Fruit fly (Drosophila melanogaster): ENCODE measurements around the gene mRpS21.

Gene mRpS21

DNA sequence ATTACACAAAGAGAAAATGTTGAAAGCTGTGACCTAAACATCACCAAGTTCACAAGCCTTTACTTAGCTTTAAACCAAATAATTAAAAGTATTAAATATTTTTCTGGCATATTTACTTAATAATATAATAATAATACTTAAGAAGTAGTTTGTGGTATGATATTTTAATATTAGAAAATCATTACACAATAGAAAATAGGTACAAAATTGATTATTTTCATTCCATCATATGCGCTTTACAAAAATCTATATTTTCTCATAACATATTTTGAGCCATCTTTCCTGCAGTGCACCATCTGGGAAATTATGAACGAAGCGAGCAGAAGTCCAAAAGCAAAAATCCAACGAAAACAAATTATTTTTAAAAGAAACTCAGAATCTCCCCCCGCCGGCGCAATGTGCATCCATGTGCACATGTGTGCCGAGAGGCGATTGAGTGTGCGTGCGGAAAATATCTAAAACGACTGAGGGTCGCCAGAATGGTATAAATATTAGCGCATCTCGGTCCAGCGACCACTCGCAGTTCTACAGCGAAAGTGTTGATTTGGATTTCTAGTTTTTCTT, 43.9 kb upstream of the mRpS21 start, which contains the start of gene Act87E (continued):
- TF ChIP-seq Hr39 (GFP tag; optimal IDR thresholded peaks at IDR 0.05) (no peak), CG1621 (tag; optimal IDR thresholded peaks at IDR 0.05) (no peak), CG3919 (GFP tag; optimal IDR thresholded peaks at IDR 0.05) (peak; percentile 1), Hr4 (GFP tag; optimal IDR thresholded peaks at IDR 0.05) (no peak), lz (GFP tag; optimal IDR thresholded peaks at IDR 0.05) (no peak), Eip93F (GFP tag; optimal IDR thresholded peaks at IDR 0.05) (no peak), achi (GFP tag; optimal IDR thresholded peaks at IDR 0.05) (peak; percentile 19), CG11762 (GFP tag; optimal IDR thresholded peaks at IDR 0.05; ENCODE audit: insufficient read depth) (no peak), topi (GFP tag; optimal IDR thresholded peaks at IDR 0.05) (no peak), net (GFP tag; optimal IDR thresholded peaks at IDR 0.05) (peak; percentile 37), cyc (GFP tag; optimal IDR thresholded peaks at IDR 0.05) (no peak), Blimp-1 (GFP tag; optimal IDR thresholded peaks at IDR 0.05) (no peak), eg (GFP tag; IDR thresholded peaks at IDR 0.05) (no peak), salr (GFP tag; optimal IDR thresholded peaks at IDR 0.05) (peak in 1 of 2 experiments; percentile 46), CG8119 (GFP tag; IDR thresholded peaks at IDR 0.05) (peak; percentile 64), CG8319 (GFP tag; optimal IDR thresholded peaks at IDR 0.05) (no peak), esn (GFP tag; optimal IDR thresholded peaks at IDR 0.05) (no peak), CG6792 (GFP tag; optimal IDR thresholded peaks at IDR 0.05) (no peak), CG16779 (tag; optimal IDR thresholded peaks at IDR 0.05) (no peak), Ets96B (tag; optimal IDR thresholded peaks at IDR 0.05) (no peak), fkh (GFP tag; optimal IDR thresholded peaks at IDR 0.05) (no peak), Lpt (GFP tag; optimal IDR thresholded peaks at IDR 0.05) (no peak), Hr38 (GFP tag; optimal IDR thresholded peaks at IDR 0.05) (no peak), pdm3 (GFP tag; optimal IDR thresholded peaks at IDR 0.05) (no peak)

DNA sequence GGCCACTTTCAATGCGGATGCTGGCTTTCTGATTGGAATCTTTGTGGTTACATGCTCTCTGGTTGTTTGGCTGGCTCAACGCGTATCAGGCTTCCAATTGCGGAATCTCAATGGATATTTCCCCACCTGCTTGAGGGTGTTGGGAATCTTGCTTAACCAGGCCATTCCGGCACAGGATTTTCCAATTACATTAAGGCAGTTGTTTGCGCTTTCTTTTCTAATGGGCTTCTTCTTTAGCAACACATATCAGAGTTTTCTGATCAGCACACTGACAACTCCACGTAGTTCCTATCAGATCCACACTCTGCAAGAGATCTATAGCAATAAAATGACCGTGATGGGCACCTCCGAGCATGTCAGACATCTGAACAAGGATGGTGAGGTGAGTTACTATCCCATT, 40.6 kb upstream of the mRpS21 start:
- no peak for TF ChIP-seq fkh (GFP tag; optimal IDR thresholded peaks at IDR 0.05)
- no peak for TF ChIP-seq dsx (GFP tag; optimal IDR thresholded peaks at IDR 0.05; ENCODE audit: poor library complexity, severe bottlenecking)
- no peak for TF ChIP-seq esn (GFP tag; optimal IDR thresholded peaks at IDR 0.05)
- TF ChIP-seq Smox (GFP tag; optimal IDR thresholded peaks at IDR 0.05) = no peak
- TF ChIP-seq Lpt (GFP tag; optimal IDR thresholded peaks at IDR 0.05) = no peak
- TF ChIP-seq Met (GFP tag; optimal IDR thresholded peaks at IDR 0.05) = no peak
- TF ChIP-seq achi (GFP tag; optimal IDR thresholded peaks at IDR 0.05) = no peak
- no peak for TF ChIP-seq CG6808 (GFP tag; optimal IDR thresholded peaks at IDR 0.05)
- TF ChIP-seq CG6163 (GFP tag; IDR thresholded peaks at IDR 0.05) = no peak
- no peak for TF ChIP-seq CG10631 (GFP tag; optimal IDR thresholded peaks at IDR 0.05)
- TF ChIP-seq lz (GFP tag; optimal IDR thresholded peaks at IDR 0.05) = no peak
- no peak for TF ChIP-seq CG7368 (GFP tag; optimal IDR thresholded peaks at IDR 0.05)
- no peak for TF ChIP-seq CG8632 (GFP tag; optimal IDR thresholded peaks at IDR 0.05)
- TF ChIP-seq topi (GFP tag; optimal IDR thresholded peaks at IDR 0.05) = no peak
- TF ChIP-seq Eip93F (GFP tag; optimal IDR thresholded peaks at IDR 0.05) = no peak
- no peak for TF ChIP-seq CG11294 (GFP tag; IDR thresholded peaks at IDR 0.05)
- no peak for TF ChIP-seq Sox15 (GFP tag; optimal IDR thresholded peaks at IDR 0.05)
- no peak for TF ChIP-seq svp (GFP tag)
- no peak for TF ChIP-seq Hr39 (GFP tag; optimal IDR thresholded peaks at IDR 0.05)

DNA sequence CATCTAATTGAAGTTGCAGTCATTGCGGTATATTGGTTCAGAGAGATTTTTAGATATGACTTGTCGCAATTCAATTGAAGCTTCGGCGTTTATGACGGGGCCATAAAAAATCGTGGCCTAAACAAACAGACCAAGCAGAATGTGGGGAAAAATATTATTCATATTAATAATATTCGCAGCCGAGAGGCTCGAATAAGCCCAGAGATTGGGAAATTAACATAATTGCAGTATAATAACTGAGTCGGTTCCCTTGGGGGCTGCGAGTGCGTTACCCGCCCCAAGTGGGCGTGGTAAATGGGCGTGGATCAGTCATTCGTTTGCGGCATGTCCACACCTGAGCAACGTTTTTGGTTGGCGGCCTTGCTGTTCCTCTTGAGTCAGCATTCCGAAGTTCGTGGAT, 38.4 kb upstream of the mRpS21 start, which contains the start of gene Ir87a:
TSS of gene Ir87a (plus strand) at position 301 of the 400 bp plus-strand sequence.
- TF ChIP-seq Ets21C (GFP tag; optimal IDR thresholded peaks at IDR 0.05) (no peak), CG31627 (GFP tag; optimal IDR thresholded peaks at IDR 0.05) (no peak), CG7368 (GFP tag; optimal IDR thresholded peaks at IDR 0.05) (no peak), dsx (GFP tag; optimal IDR thresholded peaks at IDR 0.05; ENCODE audit: poor library complexity, severe bottlenecking) (no peak), Lpt (GFP tag; optimal IDR thresholded peaks at IDR 0.05) (no peak), CG10669 (GFP tag; optimal IDR thresholded peaks at IDR 0.05) (no peak), CG9139 (GFP tag; optimal IDR thresholded peaks at IDR 0.05) (no peak), Smox (GFP tag; optimal IDR thresholded peaks at IDR 0.05) (no peak), esn (GFP tag; optimal IDR thresholded peaks at IDR 0.05) (no peak), ss (GFP tag; optimal IDR thresholded peaks at IDR 0.05) (no peak)
